Worm (Caenorhabditis elegans) whole organism, mixed stage, embryonic: ENCODE results near the gene mtch-1.
"Not testable (repeated sequence)": the region's sequence is repeated elsewhere in the genome, so short reads cannot be mapped to it uniquely, and the experiment has no call there.

Source experiments
- M03D4.4 ChIP-seq: sonication (generic microtip); optimal IDR thresholded peaks from 2 replicates; lab custom pipeline; 2017; ENCODE audit warnings: mild to moderate bottlenecking, missing genetic modification characterization, missing compliant biosample characterization
- bed-3 ChIP-seq: fragments of 200-800 bp; sonication (Bioruptor generic); optimal IDR thresholded peaks from 3 replicates; lab custom pipeline; 2018; ENCODE audit warnings: mild to moderate bottlenecking, missing genetic modification characterization, moderate library complexity, missing compliant biosample characterization
- blmp-1 ChIP-seq: fragments of 150-350 bp; optimal IDR thresholded peaks from 2 replicates; lab custom pipeline; 2014; ENCODE audit warnings: missing biosample characterization, missing genetic modification characterization
- ceh-39 ChIP-seq: fragments of 150-350 bp; optimal IDR thresholded peaks from 2 replicates; lab custom pipeline; 2014; ENCODE audit warnings: missing biosample characterization, missing genetic modification characterization
- ceh-43 ChIP-seq: fragments of 200-800 bp; sonication (Bioruptor generic); optimal IDR thresholded peaks from 2 replicates; lab custom pipeline; 2018; ENCODE audit warnings: mild to moderate bottlenecking, missing genetic modification characterization, moderate library complexity, missing compliant biosample characterization
- ces-1 ChIP-seq: fragments of 150-350 bp; optimal IDR thresholded peaks from 2 replicates; lab custom pipeline; 2014; ENCODE audit warnings: missing biosample characterization, missing genetic modification reagents, missing genetic modification characterization
- cnd-1 ChIP-seq: fragments of 200-800 bp; sonication (Bioruptor generic); optimal IDR thresholded peaks from 2 replicates; lab custom pipeline; 2018; ENCODE audit warnings: mild to moderate bottlenecking, missing genetic modification characterization, missing compliant biosample characterization
- drap-1 ChIP-seq: fragments of 200-800 bp; sonication (Bioruptor generic); optimal IDR thresholded peaks from 3 replicates; lab custom pipeline; 2018; ENCODE audit warnings: mild to moderate bottlenecking, missing genetic modification characterization, missing compliant biosample characterization
- elt-1 ChIP-seq: sonication (generic microtip); optimal IDR thresholded peaks from 2 replicates; lab custom pipeline; 2017; ENCODE audit warnings: missing genetic modification characterization, mild to moderate bottlenecking, missing compliant biosample characterization, antibody characterized with exemption, moderate library complexity, borderline replicate concordance; ENCODE audit not compliant: insufficient read depth
- elt-3 ChIP-seq: fragments of 150-350 bp; optimal IDR thresholded peaks from 2 replicates; lab custom pipeline; 2014; ENCODE audit warnings: missing biosample characterization, missing genetic modification characterization
- flh-1 ChIP-seq: fragments of 200-800 bp; sonication (Bioruptor generic); optimal IDR thresholded peaks from 2 replicates; lab custom pipeline; 2018; ENCODE audit warnings: mild to moderate bottlenecking, missing genetic modification characterization, moderate library complexity, missing compliant biosample characterization
- ham-2 ChIP-seq: fragments of 200-800 bp; sonication (Bioruptor generic); optimal IDR thresholded peaks from 2 replicates; lab custom pipeline; 2018; ENCODE audit warnings: mild to moderate bottlenecking, missing genetic modification characterization, missing compliant biosample characterization
- hlh-1 ChIP-seq: fragments of 150-350 bp; optimal IDR thresholded peaks from 2 replicates; lab custom pipeline; 2014; ENCODE audit warnings: missing biosample characterization, missing genetic modification reagents, missing genetic modification characterization
- lin-13 ChIP-seq: fragments of 150-350 bp; optimal IDR thresholded peaks from 2 replicates; lab custom pipeline; 2014; ENCODE audit warnings: missing biosample characterization, missing genetic modification characterization
- lin-32 ChIP-seq: fragments of 200-800 bp; sonication (Bioruptor generic); optimal IDR thresholded peaks from 2 replicates; lab custom pipeline; 2018; ENCODE audit warnings: mild to moderate bottlenecking, missing genetic modification characterization, missing compliant biosample characterization
- lsy-2 ChIP-seq: fragments of 150-350 bp; optimal IDR thresholded peaks from 2 replicates; lab custom pipeline; 2014; ENCODE audit warnings: missing biosample characterization, missing genetic modification characterization
- mep-1 ChIP-seq: fragments of 150-350 bp; optimal IDR thresholded peaks from 2 replicates; lab custom pipeline; 2017; ENCODE audit warnings: missing biosample characterization, missing genetic modification reagents, missing genetic modification characterization, inconsistent platforms
- mls-2 ChIP-seq: sonication (generic microtip); optimal IDR thresholded peaks from 2 replicates; lab custom pipeline; 2016; ENCODE audit warnings: mild to moderate bottlenecking, missing genetic modification characterization, moderate library complexity, missing compliant biosample characterization
- nhr-2 ChIP-seq: fragments of 150-350 bp; optimal IDR thresholded peaks from 2 replicates; lab custom pipeline; 2014; ENCODE audit warnings: missing biosample characterization, missing genetic modification characterization
- nhr-237 ChIP-seq: fragments of 150-350 bp; optimal IDR thresholded peaks from 2 replicates; lab custom pipeline; 2014; ENCODE audit warnings: missing biosample characterization, missing genetic modification characterization
- nhr-76 ChIP-seq: sonication (generic microtip); optimal IDR thresholded peaks from 2 replicates; lab custom pipeline; 2017; ENCODE audit warnings: missing biosample characterization, missing genetic modification characterization
- pha-4 ChIP-seq: fragments of 150-350 bp; optimal IDR thresholded peaks from 2 replicates; lab custom pipeline; 2018; ENCODE audit warnings: missing biosample characterization, missing genetic modification reagents, missing genetic modification characterization
- sem-2 ChIP-seq: fragments of 200-800 bp; sonication (Bioruptor generic); optimal IDR thresholded peaks from 2 replicates; lab custom pipeline; 2018; ENCODE audit warnings: mild to moderate bottlenecking, missing genetic modification characterization, missing compliant biosample characterization
- snpc-4 ChIP-seq: fragments of 150-350 bp; optimal IDR thresholded peaks from 2 replicates; lab custom pipeline; 2014; ENCODE audit warnings: missing biosample characterization, missing genetic modification characterization
- sptf-1 ChIP-seq: sonication (generic microtip); optimal IDR thresholded peaks from 2 replicates; lab custom pipeline; 2017; ENCODE audit warnings: mild to moderate bottlenecking, missing genetic modification characterization, moderate library complexity, missing compliant biosample characterization
- tbx-8 ChIP-seq: fragments of 200-800 bp; sonication (Bioruptor generic); optimal IDR thresholded peaks from 2 replicates; lab custom pipeline; 2018; ENCODE audit warnings: mild to moderate bottlenecking, missing genetic modification characterization, moderate library complexity, missing compliant biosample characterization
- unc-39 ChIP-seq: fragments of 150-350 bp; optimal IDR thresholded peaks from 2 replicates; lab custom pipeline; 2014; ENCODE audit warnings: missing biosample characterization, missing genetic modification characterization
- unc-62 ChIP-seq: fragments of 150-350 bp; optimal IDR thresholded peaks from 2 replicates; lab custom pipeline; 2014; ENCODE audit warnings: missing biosample characterization, missing genetic modification reagents, missing genetic modification characterization
- zip-8 ChIP-seq: fragments of 150-350 bp; optimal IDR thresholded peaks from 2 replicates; lab custom pipeline; 2014; ENCODE audit warnings: missing biosample characterization, missing genetic modification characterization
- ztf-11 ChIP-seq: fragments of 150-350 bp; optimal IDR thresholded peaks from 2 replicates; lab custom pipeline; 2014; ENCODE audit warnings: missing biosample characterization, missing genetic modification characterization

Gene mtch-1

DNA sequence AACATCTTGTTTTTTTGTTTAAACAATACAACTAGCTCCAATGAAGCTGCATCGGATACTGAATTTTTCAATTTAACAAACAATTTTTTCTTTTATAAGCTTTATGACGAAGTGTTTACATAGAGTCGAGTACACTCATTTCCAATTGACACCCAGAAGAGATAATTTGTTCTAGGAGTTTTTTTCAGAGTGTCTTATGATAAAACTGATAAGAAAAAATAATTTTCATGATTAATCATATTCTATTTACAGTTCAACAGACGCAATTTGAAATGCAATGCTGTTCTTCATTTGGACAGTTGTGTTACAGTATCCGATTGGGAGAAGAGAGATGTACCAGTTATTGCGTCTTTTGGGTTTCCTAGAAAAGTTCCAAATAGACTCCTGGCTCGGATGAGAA lies 8.0 kb upstream of the mtch-1 start:
- TF ChIP-seq snpc-4 (tag; lab: Kevin White, UChicago) (no peak), mep-1 (tag; lab: Kevin White, UChicago) (no peak), elt-3 (tag; lab: Kevin White, UChicago) (no peak), blmp-1 (tag; lab: Kevin White, UChicago) (no peak), flh-1 (GFP tag; lab: Kevin White, UChicago) (no peak), ceh-43 (GFP tag; lab: Kevin White, UChicago) (no peak), unc-62 (GFP tag; lab: Kevin White, UChicago) (no peak)

DNA sequence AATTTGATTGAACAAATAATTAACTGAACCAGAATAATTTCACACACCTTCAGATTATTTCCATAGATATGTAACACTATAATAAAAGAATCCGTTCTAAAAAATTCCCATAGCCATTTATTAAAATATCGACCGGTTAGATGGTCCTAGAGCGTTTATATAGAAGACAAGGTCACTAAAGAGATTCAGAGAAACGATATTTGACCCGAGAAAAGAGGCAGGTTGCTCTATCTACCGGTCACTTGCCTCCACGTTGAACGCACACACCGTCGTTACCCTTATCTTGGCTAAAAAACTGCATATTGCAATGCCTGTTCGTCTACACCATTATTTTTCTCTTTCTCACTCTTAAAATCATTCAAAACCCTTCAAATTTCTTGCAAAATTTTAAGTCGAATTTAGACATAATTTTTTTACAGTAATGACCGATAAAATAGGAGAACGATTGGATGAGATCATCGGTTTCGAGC lies 7.2 kb upstream of the mtch-1 start, which contains the start of gene C07D10.5:
TSS of gene C07D10.5 (plus strand) at position 420 of the 470 bp plus-strand sequence.
- TF ChIP-seq ceh-39, result peak; percentile 25
- TF ChIP-seq flh-1 (GFP tag; lab: Kevin White, UChicago), result no peak
- TF ChIP-seq bed-3 (GFP tag; lab: Kevin White, UChicago), result no peak
- TF ChIP-seq nhr-2 (tag; lab: Kevin White, UChicago), result peak; percentile 90

DNA sequence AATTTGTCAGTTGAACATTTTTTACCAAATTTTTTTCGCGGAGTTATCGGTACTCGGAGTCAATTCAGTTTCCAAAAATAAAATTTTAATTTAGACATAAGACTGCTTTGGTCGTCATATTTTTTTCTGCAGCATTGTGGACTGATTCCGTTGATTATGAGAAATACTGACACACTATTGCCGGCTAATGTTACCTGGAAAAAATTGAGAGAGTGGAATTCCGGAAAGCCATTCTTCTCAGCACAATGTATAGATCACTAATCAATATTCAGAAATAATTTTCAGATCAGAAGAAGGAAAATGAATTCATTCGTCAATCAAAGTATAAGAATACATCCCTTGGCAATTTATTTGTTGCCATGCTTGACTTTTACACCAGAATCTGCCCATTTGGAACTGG lies 5.1 kb upstream of the mtch-1 start, which contains the start of gene C07D10.6:
TSS of gene C07D10.6 (plus strand) at position 301 of the 400 bp plus-strand sequence.
- no peak for TF ChIP-seq cnd-1 (tag; lab: Kevin White, UChicago)
- TF ChIP-seq lin-32, result no peak
- TF ChIP-seq ces-1 (GFP tag; lab: Kevin White, UChicago), result no peak
- no peak for TF ChIP-seq mls-2 (tag; lab: Kevin White, UChicago)
- TF ChIP-seq drap-1 (GFP tag; lab: Kevin White, UChicago), result no peak
- no peak for TF ChIP-seq mep-1 (tag; lab: Kevin White, UChicago)
- no peak for TF ChIP-seq unc-39 (tag; lab: Kevin White, UChicago)
- TF ChIP-seq sptf-1, result no peak
- TF ChIP-seq ztf-11 (tag; lab: Kevin White, UChicago), result no peak
- no peak for TF ChIP-seq bed-3 (GFP tag; lab: Kevin White, UChicago)
- TF ChIP-seq ceh-43 (GFP tag; lab: Kevin White, UChicago), result no peak
- no peak for TF ChIP-seq blmp-1 (tag; lab: Kevin White, UChicago)
- TF ChIP-seq nhr-76 (tag; lab: Kevin White, UChicago), result no peak
- TF ChIP-seq pha-4 (tag; lab: Kevin White, UChicago), result no peak
- TF ChIP-seq lsy-2 (tag; lab: Kevin White, UChicago), result no peak
- TF ChIP-seq zip-8 (tag; lab: Kevin White, UChicago), result no peak
- no peak for TF ChIP-seq elt-1
- TF ChIP-seq, all 35 proteins: peak for 0

DNA sequence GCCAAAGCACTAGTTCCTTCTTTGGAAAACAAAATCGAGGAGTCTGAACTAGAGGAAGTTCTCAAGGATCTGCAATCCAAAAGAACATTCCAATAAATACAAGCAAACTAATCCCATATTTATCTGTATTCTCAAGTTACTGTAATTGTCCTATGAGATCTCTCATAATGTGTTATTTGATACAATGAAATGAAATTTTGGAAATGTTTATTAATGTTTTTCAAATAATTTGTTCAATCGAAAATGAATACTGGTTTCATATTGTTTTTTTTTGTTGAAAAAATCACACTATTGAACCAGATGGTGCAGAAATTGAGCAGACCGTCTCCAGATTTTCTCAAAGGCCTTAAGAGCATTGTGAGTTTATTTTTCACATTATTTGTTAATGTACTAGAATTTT lies 1.0 kb upstream of the mtch-1 start, which contains the start of gene F43E2.1:
TSS of gene F43E2.1 (plus strand) at position 301 of the 400 bp plus-strand sequence.
- TF ChIP-seq ham-2, result no peak
- TF ChIP-seq tbx-8 (GFP tag; lab: Kevin White, UChicago), result no peak
- TF ChIP-seq, all 35 proteins: peak for 0

DNA sequence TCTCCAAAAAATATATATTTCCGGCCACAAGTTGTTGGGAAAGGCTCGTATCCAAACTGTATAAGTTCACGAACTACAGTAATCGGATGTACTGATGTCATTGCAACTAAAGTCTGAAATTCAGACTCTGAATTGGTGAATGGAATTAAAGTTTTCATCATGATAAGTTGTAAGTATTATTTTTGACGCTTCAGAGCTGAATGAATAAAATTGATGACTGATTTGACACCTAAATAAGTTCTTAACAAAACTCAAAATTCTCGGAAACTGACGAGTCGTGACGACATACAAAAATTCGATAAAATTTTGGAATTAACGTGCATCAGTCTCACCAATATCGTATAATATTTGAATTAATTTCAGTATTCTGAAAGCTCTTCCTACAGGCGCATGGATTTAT lies 3.8 kb downstream of the mtch-1 start, which contains the start of gene F43E2.11:
TSS of gene F43E2.11 (minus strand) at position 101 of the 400 bp plus-strand sequence.
- TF ChIP-seq ceh-43 (GFP tag; lab: Kevin White, UChicago); snpc-4 (tag; lab: Kevin White, UChicago); bed-3 (GFP tag; lab: Kevin White, UChicago): not testable (repeated sequence)

DNA sequence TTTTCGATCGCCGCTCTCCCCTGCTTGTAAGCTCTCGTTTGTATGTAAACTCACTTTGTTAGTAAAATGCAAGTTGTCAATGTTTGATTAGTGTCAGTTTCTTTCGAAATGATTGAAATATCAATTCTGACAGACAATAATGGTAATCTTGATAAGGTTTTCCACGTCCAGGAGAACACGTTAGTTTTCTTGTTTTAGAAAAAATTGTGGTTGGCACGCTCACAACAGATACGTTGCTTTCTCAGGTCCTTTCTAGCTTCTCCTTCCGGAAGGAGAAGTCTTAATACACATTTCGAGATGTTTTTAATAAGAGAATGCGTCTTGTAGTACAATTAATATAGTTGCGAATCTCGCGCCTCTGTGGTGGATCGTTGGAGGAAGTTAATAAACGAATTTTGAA lies 5.2 kb downstream of the mtch-1 start, which contains the start of gene F43E2.6:
TSS of gene F43E2.6 (minus strand) at position 101 of the 400 bp plus-strand sequence.
- no peak for TF ChIP-seq unc-62 (GFP tag; lab: Kevin White, UChicago)
- TF ChIP-seq mls-2 (tag; lab: Kevin White, UChicago), result no peak
- no peak for TF ChIP-seq zip-8 (tag; lab: Kevin White, UChicago)
- TF ChIP-seq hlh-1, result no peak
- no peak for TF ChIP-seq sptf-1
- no peak for TF ChIP-seq M03D4.4
- TF ChIP-seq cnd-1 (tag; lab: Kevin White, UChicago), result no peak
- no peak for TF ChIP-seq nhr-237
- TF ChIP-seq snpc-4 (tag; lab: Kevin White, UChicago), result no peak
- no peak for TF ChIP-seq blmp-1 (tag; lab: Kevin White, UChicago)
- TF ChIP-seq sem-2 (GFP tag; lab: Kevin White, UChicago), result no peak
- no peak for TF ChIP-seq ztf-11 (tag; lab: Kevin White, UChicago)
- TF ChIP-seq lin-13, result no peak
- no peak for TF ChIP-seq drap-1 (GFP tag; lab: Kevin White, UChicago)
- TF ChIP-seq nhr-2 (tag; lab: Kevin White, UChicago), result no peak
